Fruit fly (Drosophila melanogaster): Measurements from ENCODE around the gene CG31419.

The CG31419 gene

DNA sequence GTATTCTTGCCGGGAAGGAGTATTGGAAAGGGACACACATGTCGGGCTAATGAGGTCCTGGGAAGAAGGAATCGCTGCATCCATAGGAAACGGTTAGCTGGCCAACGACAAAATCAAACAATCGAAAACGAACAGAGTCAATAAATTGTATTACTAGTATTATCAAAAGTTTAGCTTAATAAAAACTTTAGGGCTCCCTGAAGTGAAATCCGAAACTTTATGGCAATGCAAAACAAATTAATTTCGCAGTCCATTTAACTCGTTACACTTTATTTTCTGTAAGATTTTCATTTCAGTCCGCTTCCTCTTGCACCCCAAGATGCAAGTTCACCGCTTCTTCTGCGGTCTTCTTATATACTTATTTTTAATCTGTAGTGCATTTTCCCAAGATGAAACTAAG lies at the start of gene CG31419:
Gene CG31419 (plus strand): TSS at position 301 of the 400 bp plus-strand sequence.
- TF ChIP-seq noc (tag; optimal IDR thresholded peaks at IDR 0.05): no peak

DNA sequence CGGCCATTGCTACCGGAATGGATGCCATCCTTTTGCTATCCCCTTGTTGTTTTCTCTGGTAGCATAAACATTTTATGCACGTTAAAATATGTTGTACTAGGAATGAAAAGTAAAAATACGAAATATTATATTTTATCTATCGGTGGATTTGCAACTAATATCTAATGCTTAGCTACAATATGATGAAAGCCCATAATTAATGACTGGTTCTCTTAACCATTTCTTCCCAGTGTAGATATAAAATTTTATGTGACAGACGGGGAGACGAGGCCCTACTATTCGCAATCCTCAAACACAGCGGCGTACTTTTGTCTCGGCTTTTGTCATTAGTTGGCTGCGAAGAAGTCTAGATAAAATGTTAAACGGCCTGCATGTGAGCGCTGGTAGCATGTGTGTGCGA lies 47.5 kb upstream of the CG31419 start:
- no peak for TF ChIP-seq noc (tag; optimal IDR thresholded peaks at IDR 0.05)

DNA sequence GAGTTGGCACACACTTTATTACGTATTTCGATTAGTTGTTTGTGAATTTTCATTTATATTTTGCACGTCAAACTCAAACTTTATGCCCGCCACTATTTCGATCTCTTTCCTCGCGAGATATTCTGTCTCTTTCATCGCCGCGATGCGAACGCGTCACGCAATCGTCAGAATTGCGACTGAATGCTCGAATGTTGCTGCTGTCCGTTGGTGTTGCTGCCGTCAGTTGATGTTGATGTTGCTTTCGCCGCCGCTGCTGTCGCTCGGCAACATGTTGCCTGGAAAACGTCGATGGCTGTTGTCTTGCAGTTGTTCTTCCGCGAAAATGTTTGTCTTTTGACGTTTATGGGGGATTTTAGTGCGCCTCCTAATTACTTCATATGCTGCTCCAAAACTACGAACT lies 36.7 kb upstream of the CG31419 start:
- TF ChIP-seq noc (tag; optimal IDR thresholded peaks at IDR 0.05): no peak

DNA sequence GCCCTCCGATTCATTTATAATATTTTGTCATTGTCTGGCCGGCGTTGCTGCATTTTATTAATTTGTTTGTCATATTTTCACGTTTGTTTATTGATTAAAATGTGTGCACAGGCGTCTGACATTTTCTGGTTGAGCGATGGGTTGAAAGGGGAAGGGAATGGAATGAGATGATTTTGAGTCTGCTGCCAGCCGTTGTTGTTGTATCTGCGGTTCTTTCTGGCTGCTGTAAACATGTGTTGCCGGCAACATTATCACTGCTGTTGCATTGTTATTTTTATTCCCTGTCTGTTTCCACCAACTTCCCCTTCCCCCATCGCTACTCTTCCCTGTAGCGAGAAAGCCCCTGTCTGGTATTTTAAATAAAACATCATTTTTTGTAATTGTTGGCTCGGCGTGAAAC lies 35.2 kb upstream of the CG31419 start:
- no peak for TF ChIP-seq noc (tag; optimal IDR thresholded peaks at IDR 0.05)

DNA sequence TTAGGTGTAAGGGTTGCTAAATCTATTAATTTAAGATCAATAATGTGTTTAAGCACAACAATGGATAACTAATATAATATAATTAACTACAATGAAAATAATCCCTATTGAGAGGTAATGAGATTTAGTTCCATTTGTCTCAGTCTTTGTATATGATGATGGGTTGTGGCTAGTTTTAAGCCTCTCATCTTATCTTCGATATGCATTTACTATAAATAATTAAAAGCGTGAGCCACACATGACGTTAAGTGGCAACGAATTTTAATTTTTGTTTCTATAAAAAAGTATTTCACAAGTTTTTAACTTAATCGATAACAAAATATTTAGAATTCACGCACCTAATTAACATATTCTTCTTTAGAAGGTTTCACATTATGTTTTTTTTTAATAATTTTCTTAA lies 33.2 kb upstream of the CG31419 start:
- TF ChIP-seq noc (tag; optimal IDR thresholded peaks at IDR 0.05): no peak

DNA sequence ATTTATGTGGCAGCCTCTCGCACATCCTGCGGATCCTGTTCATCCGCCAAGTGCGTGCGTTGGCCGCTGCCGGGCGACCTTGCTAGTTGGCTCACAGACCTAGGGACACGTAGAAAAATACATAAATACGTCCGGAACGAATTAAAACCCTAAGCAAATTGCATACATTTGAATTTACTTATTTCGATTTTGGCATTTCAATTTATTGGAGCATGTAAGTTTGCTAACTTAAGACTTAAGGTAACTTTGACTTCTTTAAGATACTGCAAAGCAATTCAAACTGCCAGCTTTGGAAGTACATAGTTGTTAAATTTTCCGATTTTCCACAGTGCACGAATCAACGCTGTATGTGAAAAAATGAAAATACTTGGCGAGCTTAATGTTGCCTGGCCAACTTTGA lies 30.4 kb upstream of the CG31419 start, which contains the start of gene CG44259:
Gene CG44259 (minus strand): TSS at position 101 of the 400 bp plus-strand sequence.
- TF ChIP-seq noc (tag; optimal IDR thresholded peaks at IDR 0.05): no peak

DNA sequence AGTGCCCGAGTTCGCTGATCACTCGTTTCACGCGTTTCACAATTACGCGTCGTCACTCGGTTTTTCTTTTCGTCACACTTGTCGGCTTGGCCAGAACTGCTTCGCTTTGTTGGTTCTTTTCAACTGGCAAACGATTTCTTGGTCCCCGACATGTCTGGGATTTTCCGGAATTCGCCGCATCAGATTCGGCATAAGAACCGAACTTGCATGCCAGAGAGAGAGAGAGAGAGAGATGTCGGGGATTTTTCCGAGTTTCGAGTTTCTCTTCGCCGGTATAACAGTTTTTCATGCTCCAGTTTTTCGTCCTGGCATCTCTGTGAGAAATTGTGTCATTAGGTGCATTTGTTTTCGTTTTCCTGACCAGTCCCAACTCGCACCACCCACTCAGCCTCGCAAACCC lies 19.5 kb upstream of the CG31419 start, which contains the start of the genes beat-IIb and CG44257:
Gene beat-IIb (minus strand): TSS at position 101 of the 400 bp plus-strand sequence.
Gene CG44257 (plus strand): TSS at position 330 of the 400 bp plus-strand sequence.
- no peak for TF ChIP-seq noc (tag; optimal IDR thresholded peaks at IDR 0.05)

DNA sequence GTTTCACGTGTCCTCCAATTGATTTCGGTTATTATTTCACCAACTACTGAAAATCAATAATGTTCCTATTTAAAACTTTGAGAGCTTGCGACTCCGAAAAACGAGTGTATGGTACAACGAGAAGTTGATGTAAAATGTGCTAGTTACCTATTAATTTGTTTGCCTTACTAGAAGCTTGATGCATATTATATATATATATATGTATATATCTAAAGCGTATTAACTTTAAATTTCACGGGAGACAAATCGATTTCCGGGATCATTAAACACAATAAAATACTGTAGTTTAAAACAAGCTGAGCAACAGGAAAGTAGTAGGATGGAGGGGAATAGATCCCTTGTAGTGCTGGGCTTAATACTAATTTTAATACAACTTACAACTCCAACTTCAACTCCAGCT lies 953 bp upstream of the CG31419 start, which contains the start of gene CG31418:
Gene CG31418 (plus strand): TSS at position 301 of the 400 bp plus-strand sequence.
- no peak for TF ChIP-seq noc (tag; optimal IDR thresholded peaks at IDR 0.05)

DNA sequence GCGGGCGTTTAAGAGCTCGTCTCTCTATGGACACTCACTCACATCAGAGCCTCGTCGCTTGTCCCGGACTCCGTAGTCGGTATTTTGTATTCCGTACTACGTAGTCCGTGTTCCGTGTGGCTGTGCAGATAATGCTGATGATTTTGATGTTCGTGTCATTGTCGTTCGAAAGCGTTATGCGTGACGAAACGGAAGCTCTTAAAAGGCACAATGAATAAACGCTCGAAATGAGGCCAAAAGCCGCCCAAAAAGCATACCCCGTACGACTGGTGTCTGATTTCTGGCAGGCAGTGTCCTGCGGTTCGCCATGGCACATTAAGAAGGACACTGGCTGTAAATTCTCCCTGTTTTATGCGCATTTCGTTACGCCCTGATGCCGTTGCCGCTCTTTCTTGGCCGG lies 4.6 kb downstream of the CG31419 start:
- TF ChIP-seq noc (tag; optimal IDR thresholded peaks at IDR 0.05): no peak

Data from whole organism, larva.